Worm (Caenorhabditis elegans) whole organism, late embryonic: ENCODE results near the gene srw-62.

Experiments used
- C08G9.2 ChIP-seq: sonication (generic microtip); optimal IDR thresholded peaks from 2 replicates; lab custom pipeline; 2016; ENCODE audit warnings: mild to moderate bottlenecking, missing genetic modification characterization, moderate library complexity, missing compliant biosample characterization
- K02D7.2 ChIP-seq: sonication (generic microtip); optimal IDR thresholded peaks from 2 replicates; lab custom pipeline; 2017; ENCODE audit warnings: mild to moderate bottlenecking, missing genetic modification characterization, missing compliant biosample characterization
- Y22D7AL.16 ChIP-seq: sonication (generic microtip); optimal IDR thresholded peaks from 2 replicates; lab custom pipeline; 2016; ENCODE audit warnings: missing genetic modification characterization, missing compliant biosample characterization
- ahr-1 ChIP-seq: sonication (generic microtip); optimal IDR thresholded peaks from 2 replicates; lab custom pipeline; 2016; ENCODE audit warnings: missing genetic modification characterization, missing compliant biosample characterization
- ceh-18 ChIP-seq: sonication (generic microtip); optimal IDR thresholded peaks from 2 replicates; lab custom pipeline; 2016; ENCODE audit warnings: missing genetic modification characterization, missing compliant biosample characterization
- ceh-2 ChIP-seq: sonication (generic microtip); optimal IDR thresholded peaks from 2 replicates; lab custom pipeline; 2016; ENCODE audit warnings: missing genotype, missing genetic modification characterization, missing compliant biosample characterization
- ceh-22 ChIP-seq: sonication (generic microtip); optimal IDR thresholded peaks from 2 replicates; lab custom pipeline; 2017; ENCODE audit warnings: missing biosample characterization, missing genetic modification characterization
- ceh-30 ChIP-seq: fragments of 150-350 bp; optimal IDR thresholded peaks from 2 replicates; lab custom pipeline; 2014; ENCODE audit warnings: missing biosample characterization, missing genetic modification characterization
- ceh-34 ChIP-seq: sonication (generic microtip); optimal IDR thresholded peaks from 2 replicates; lab custom pipeline; 2016; ENCODE audit warnings: mild to moderate bottlenecking, missing genetic modification characterization, missing compliant biosample characterization
- ceh-45 ChIP-seq: fragments of 200-800 bp; sonication (Bioruptor generic); IDR thresholded peaks from 2 replicates; pipeline ENCODE4 v1.3.6; 2022; ENCODE audit warnings: missing genetic modification reagents, missing genetic modification characterization, missing compliant biosample characterization
- ceh-48 ChIP-seq: sonication (generic microtip); optimal IDR thresholded peaks from 2 replicates; lab custom pipeline; 2016; ENCODE audit warnings: missing genetic modification characterization, inconsistent platforms, missing compliant biosample characterization
- ceh-9 ChIP-seq: sonication (generic microtip); optimal IDR thresholded peaks from 2 replicates; lab custom pipeline; 2016; ENCODE audit warnings: mild to moderate bottlenecking, missing genetic modification characterization, inconsistent platforms, missing compliant biosample characterization
- che-1 ChIP-seq: sonication (generic microtip); optimal IDR thresholded peaks from 2 replicates; lab custom pipeline; 2016; ENCODE audit warnings: mild to moderate bottlenecking, missing genetic modification characterization, missing compliant biosample characterization
- dmd-4 ChIP-seq: sonication (generic microtip); optimal IDR thresholded peaks from 2 replicates; lab custom pipeline; 2016; ENCODE audit warnings: borderline replicate concordance, missing genetic modification characterization, missing compliant biosample characterization
- dve-1 ChIP-seq: sonication (generic microtip); optimal IDR thresholded peaks from 2 replicates; lab custom pipeline; 2017; ENCODE audit warnings: antibody characterized with exemption, mild to moderate bottlenecking, missing genetic modification characterization, missing compliant biosample characterization
- elt-2 ChIP-seq: sonication (generic microtip); optimal IDR thresholded peaks from 2 replicates; lab custom pipeline; 2016; ENCODE audit warnings: missing genetic modification reagents, missing genetic modification characterization, missing compliant biosample characterization
- ets-4 ChIP-seq: sonication (generic microtip); optimal IDR thresholded peaks from 2 replicates; lab custom pipeline; 2016; ENCODE audit warnings: missing genetic modification characterization, missing compliant biosample characterization
- eyg-1 ChIP-seq: sonication (generic microtip); optimal IDR thresholded peaks from 2 replicates; lab custom pipeline; 2016; ENCODE audit warnings: missing genotype, missing genetic modification characterization, missing compliant biosample characterization
- fax-1 ChIP-seq: sonication (generic microtip); optimal IDR thresholded peaks from 2 replicates; lab custom pipeline; 2016; ENCODE audit warnings: missing genotype, missing genetic modification characterization, missing compliant biosample characterization
- fkh-10 ChIP-seq: fragments of 150-350 bp; optimal IDR thresholded peaks from 2 replicates; lab custom pipeline; 2014; ENCODE audit warnings: missing biosample characterization, missing genetic modification reagents, missing genetic modification characterization
- fkh-6 ChIP-seq: sonication (generic microtip); optimal IDR thresholded peaks from 2 replicates; lab custom pipeline; 2016; ENCODE audit warnings: missing genetic modification characterization, missing compliant biosample characterization
- madf-2 ChIP-seq: sonication (generic microtip); optimal IDR thresholded peaks from 2 replicates; lab custom pipeline; 2017; ENCODE audit warnings: missing genetic modification characterization, missing compliant biosample characterization
- nfya-1 ChIP-seq: sonication (generic microtip); optimal IDR thresholded peaks from 2 replicates; lab custom pipeline; 2017; ENCODE audit warnings: missing genetic modification characterization, mild to moderate bottlenecking, missing compliant biosample characterization, antibody characterized with exemption, moderate library complexity
- odd-2 ChIP-seq: sonication (generic microtip); optimal IDR thresholded peaks from 2 replicates; lab custom pipeline; 2017; ENCODE audit warnings: antibody characterized with exemption, mild to moderate bottlenecking, missing genetic modification characterization, missing compliant biosample characterization
- pat-9 ChIP-seq: fragments of 200-800 bp; sonication (Bioruptor generic); optimal IDR thresholded peaks from 2 replicates; lab custom pipeline; 2018; ENCODE audit warnings: mild to moderate bottlenecking, missing genetic modification characterization, moderate library complexity, missing compliant biosample characterization
- pros-1 ChIP-seq: fragments of 150-350 bp; optimal IDR thresholded peaks from 2 replicates; lab custom pipeline; 2014; ENCODE audit warnings: missing biosample characterization, missing genetic modification reagents, missing genetic modification characterization
- ref-2 ChIP-seq: sonication (generic microtip); optimal IDR thresholded peaks from 2 replicates; lab custom pipeline; 2016; ENCODE audit warnings: missing genetic modification characterization, missing compliant biosample characterization
- rnt-1 ChIP-seq: sonication (generic microtip); optimal IDR thresholded peaks from 2 replicates; lab custom pipeline; 2016; ENCODE audit warnings: missing genetic modification characterization, missing compliant biosample characterization
- sdc-2 ChIP-seq: sonication (generic microtip); optimal IDR thresholded peaks from 2 replicates; lab custom pipeline; 2016; ENCODE audit warnings: missing genotype, missing genetic modification characterization, missing compliant biosample characterization
- sox-4 ChIP-seq: sonication (generic microtip); optimal IDR thresholded peaks from 2 replicates; lab custom pipeline; 2017; ENCODE audit warnings: mild to moderate bottlenecking, missing genetic modification characterization, inconsistent platforms, missing compliant biosample characterization
- tbx-2 ChIP-seq: sonication (generic microtip); optimal IDR thresholded peaks from 2 replicates; lab custom pipeline; 2016; ENCODE audit warnings: missing genetic modification characterization, missing compliant biosample characterization
- tbx-7 ChIP-seq: sonication (generic microtip); optimal IDR thresholded peaks from 2 replicates; lab custom pipeline; 2016; ENCODE audit warnings: missing genotype, missing genetic modification characterization, missing compliant biosample characterization
- ttx-3 ChIP-seq: sonication (generic microtip); optimal IDR thresholded peaks from 2 replicates; lab custom pipeline; 2016; ENCODE audit warnings: missing genetic modification reagents, missing genetic modification characterization, missing compliant biosample characterization
- unc-55 ChIP-seq: sonication (generic microtip); optimal IDR thresholded peaks from 2 replicates; lab custom pipeline; 2017; ENCODE audit warnings: missing biosample characterization, missing genetic modification reagents, missing genetic modification characterization
- unc-86 ChIP-seq: sonication (generic microtip); optimal IDR thresholded peaks from 2 replicates; lab custom pipeline; 2016; ENCODE audit warnings: missing genetic modification characterization, missing compliant biosample characterization
- ztf-16 ChIP-seq: sonication (generic microtip); optimal IDR thresholded peaks from 2 replicates; lab custom pipeline; 2017; ENCODE audit warnings: missing genetic modification characterization, missing compliant biosample characterization

Gene srw-62

DNA sequence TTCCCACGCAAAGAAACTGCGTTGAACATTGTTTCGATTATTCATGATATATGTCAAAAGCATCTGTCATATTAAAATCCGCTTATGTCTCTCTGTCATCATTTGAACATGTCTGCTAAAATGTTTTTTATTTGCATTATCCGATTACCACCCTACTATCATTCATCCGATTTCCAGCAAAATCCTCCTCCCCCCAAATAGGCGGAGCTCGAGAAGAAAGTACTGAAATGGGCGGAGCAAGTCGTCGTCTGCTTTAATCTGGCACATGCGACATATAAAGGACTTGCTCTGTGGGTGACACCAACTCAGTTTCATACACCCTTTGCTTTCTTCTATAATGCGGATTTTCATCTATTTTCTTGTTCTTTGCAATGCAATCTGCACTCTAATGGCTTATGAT, 6.8 kb downstream of the srw-62 start, which contains the start of gene T09A5.14:
T09A5.14 (plus strand) TSS at position 301 of the 400 bp plus-strand sequence.
- TF ChIP-seq fax-1 (tag; lab: Kevin White, UChicago) (no peak), unc-86 (tag; lab: Kevin White, UChicago) (no peak)

DNA sequence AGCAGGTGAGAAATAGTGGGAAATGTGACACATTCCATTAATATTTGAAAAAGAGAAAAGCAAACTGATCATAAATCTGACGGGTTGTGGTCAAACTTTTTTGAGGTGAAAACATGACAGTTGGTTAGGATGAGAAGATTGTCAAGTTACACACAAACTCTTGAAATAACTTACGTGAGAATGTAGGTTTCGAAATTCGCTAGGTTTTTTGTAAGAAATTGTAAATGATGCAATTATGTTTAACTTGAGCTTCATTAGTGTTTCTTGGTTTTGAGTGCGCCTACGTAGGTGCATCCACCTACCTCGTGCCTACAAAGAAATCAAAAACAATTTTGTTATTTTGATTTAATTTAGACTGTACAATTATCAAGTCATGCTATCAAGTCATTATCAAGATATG, 10.1 kb downstream of the srw-62 start, which contains the start of gene cex-2:
cex-2 (minus strand) TSS at position 101 of the 400 bp plus-strand sequence.
- no peak for TF ChIP-seq odd-2 (tag; lab: Kevin White, UChicago)
- no peak for TF ChIP-seq tbx-7
- TF ChIP-seq K02D7.2 (tag; lab: Kevin White, UChicago) = no peak
- TF ChIP-seq ceh-48 (tag; lab: Kevin White, UChicago) = no peak
- TF ChIP-seq Y22D7AL.16 = no peak
- TF ChIP-seq che-1 (tag; lab: Kevin White, UChicago) = no peak
- TF ChIP-seq ttx-3 = no peak
- no peak for TF ChIP-seq fax-1 (tag; lab: Kevin White, UChicago)
- TF ChIP-seq dve-1 (tag; lab: Kevin White, UChicago) = no peak
- TF ChIP-seq ceh-18 (tag; lab: Kevin White, UChicago) = no peak
- no peak for TF ChIP-seq sox-4 (tag; lab: Kevin White, UChicago)
- TF ChIP-seq fkh-6 (tag; lab: Kevin White, UChicago) = no peak
- TF ChIP-seq ceh-22 (tag; lab: Kevin White, UChicago) = no peak
- TF ChIP-seq tbx-2 (tag; lab: Kevin White, UChicago) = no peak
- TF ChIP-seq eyg-1 (tag; lab: Kevin White, UChicago) = no peak
- TF ChIP-seq ceh-2 (tag; lab: Kevin White, UChicago) = no peak
- TF ChIP-seq fkh-10 (GFP tag; lab: Kevin White, UChicago) = no peak
- TF ChIP-seq ref-2 = no peak
- no peak for TF ChIP-seq ceh-30 (tag; lab: Kevin White, UChicago)
- TF ChIP-seq sdc-2 = no peak

DNA sequence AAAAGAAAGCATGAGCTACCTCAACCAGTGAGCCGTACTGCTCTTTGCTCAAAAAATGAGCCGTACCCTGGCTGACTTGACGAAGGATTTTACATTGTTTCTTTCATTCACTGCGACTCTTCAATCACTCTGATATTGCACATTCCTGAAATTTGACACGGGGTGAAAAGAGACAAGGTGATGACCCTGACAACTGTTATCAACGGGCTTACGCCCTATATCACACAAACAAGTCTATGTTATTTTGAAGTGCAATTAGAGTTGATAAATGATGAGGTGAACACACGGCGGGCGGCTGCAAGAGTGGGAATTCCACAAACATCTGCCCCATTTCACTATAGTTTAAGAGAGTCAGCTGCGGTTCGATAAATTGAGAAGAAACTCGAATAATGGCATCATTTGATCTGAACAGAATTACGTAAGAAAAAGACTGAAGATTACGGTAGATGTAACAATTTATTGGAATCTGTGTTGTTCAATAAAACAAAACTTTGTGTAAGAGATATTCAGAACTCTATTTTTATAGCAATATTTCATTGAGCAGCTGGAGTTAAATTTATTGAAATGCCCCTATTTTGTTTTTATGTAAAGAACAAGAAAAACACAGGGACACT, 11.5 kb downstream of the srw-62 start:
- no peak for TF ChIP-seq ceh-45 (GFP tag; lab: Robert Waterston, UW)
- peak; percentile 43 for TF ChIP-seq unc-55
- no peak for TF ChIP-seq ceh-9 (tag; lab: Kevin White, UChicago)
- no peak for TF ChIP-seq odd-2 (tag; lab: Kevin White, UChicago)
- TF ChIP-seq ceh-18 (tag; lab: Kevin White, UChicago) = peak; percentile 63
- TF ChIP-seq ets-4 (tag; lab: Kevin White, UChicago) = no peak
- TF ChIP-seq C08G9.2 (tag; lab: Kevin White, UChicago) = no peak
- peak; percentile 32 for TF ChIP-seq rnt-1 (tag; lab: Kevin White, UChicago)
- no peak for TF ChIP-seq dve-1 (tag; lab: Kevin White, UChicago)
- no peak for TF ChIP-seq pros-1 (tag; lab: Kevin White, UChicago)
- TF ChIP-seq ztf-16 = no peak
- TF ChIP-seq elt-2 = no peak
- TF ChIP-seq ceh-34 = peak; percentile 64
- no peak for TF ChIP-seq madf-2 (tag; lab: Kevin White, UChicago)

DNA sequence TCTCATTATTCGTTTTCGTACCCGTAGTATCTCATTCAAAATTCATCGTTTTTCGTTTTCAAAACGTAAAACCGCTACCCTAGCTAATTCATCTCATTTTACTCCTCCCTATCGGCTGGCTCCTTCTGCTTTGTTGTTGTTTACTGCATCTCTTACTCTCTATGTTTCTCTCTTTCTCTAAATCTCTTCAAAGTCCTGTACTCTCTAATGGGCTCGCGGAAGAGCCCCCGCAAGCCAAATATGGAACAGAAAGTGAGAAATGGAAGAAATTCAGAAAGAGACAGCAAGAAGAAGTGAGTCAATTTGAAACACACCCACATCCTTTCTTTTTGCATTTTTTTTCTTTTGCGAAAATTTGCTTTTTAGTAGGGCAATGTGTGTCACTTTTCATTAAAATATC, 13.5 kb downstream of the srw-62 start:
- TF ChIP-seq dmd-4 (tag; lab: Kevin White, UChicago) (no peak), ahr-1 (tag; lab: Kevin White, UChicago) (no peak), pat-9 (tag; lab: Kevin White, UChicago) (no peak), nfya-1 (tag; lab: Kevin White, UChicago) (peak; percentile 12), ceh-22 (tag; lab: Kevin White, UChicago) (no peak)
